Worm (Caenorhabditis elegans): ENCODE results near the gene elt-6.

DNA sequence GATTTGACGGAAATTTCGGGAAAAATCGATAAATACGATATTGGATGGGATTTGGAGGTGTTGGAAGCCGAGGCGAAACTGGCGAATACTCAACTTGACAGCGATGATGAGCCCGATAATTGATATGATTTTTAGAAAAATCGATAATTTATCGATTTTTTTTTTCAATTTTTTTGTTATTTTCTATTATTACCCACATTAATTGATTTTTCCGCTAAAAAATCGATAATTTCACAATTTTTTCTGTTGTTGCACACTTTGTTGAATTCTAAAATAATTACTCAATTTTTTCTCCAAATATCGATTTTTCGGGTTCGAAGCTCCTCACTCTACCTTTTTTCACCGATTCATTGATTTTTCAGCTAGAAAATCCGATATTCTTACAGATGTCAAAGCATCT is 51.6 kb downstream of the elt-6 start, which contains the start of gene Y48A5A.3:
- TF ChIP-seq elt-3 (tag; optimal IDR thresholded peaks at IDR 0.05) (no peak), lin-39 (tag; optimal IDR thresholded peaks at IDR 0.05) (no peak)

All from whole organism, L2 larva.